Worm (Caenorhabditis elegans): ENCODE measurements around the gene acl-14.

- TF ChIP-seq ceh-20 (GFP tag; IDR thresholded peaks at IDR 0.05) (no peak), zfp-3 (GFP tag; conservative IDR thresholded peaks at IDR 0.05) (no peak), pha-4 (GFP tag; IDR thresholded peaks at IDR 0.05) (no peak), pha-4 (tag; optimal IDR thresholded peaks at IDR 0.05) (no peak), fos-1 (tag; optimal IDR thresholded peaks at IDR 0.05) (no peak), ama-1 (optimal IDR thresholded peaks at IDR 0.05) (no peak), zag-1 (tag; optimal IDR thresholded peaks at IDR 0.05) (no peak), ZK337.2 (GFP tag; IDR thresholded peaks at IDR 0.05) (no peak)
Observed at ce11 chrV:9359674-9360073, 26.2 kb upstream of the acl-14 start, which contains the start of gene gpa-3.
